Fruit fly (Drosophila melanogaster): ENCODE measurements around the gene Es2.

Gene Es2

DNA sequence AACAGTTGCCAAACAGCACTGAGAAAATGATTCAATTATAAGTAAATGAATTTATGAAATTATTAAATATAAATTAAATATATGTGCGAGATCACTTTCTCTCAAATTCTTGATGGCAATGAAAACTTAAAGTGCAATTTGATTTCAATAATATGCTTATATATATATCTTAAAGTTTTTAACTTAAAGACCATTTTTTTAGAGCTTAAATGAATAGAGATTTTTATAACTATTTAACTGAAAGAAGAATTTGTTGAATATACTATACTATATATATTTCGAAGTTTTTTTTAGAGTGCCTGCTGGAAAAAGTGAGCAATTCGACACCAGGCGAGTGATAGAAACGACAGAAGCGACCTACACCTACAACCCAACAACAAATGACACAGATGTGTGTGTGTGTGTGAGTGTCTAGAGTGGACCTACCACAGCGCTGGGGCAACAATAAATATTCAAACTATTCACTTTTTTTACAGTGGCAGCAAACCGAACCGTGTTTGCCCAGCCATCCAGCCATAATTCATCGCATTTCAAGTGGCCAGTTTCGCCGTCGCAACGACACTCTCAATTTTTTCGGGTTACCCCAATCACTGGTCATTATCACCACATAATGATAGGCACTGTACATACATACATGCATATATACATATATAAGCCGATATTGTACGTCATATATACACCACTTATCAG, 16.3 kb upstream of the Es2 start (continued):
- no peak for TF ChIP-seq CG5245 (GFP tag; optimal IDR thresholded peaks at IDR 0.05)
- no peak for TF ChIP-seq CG1792 (GFP tag; optimal IDR thresholded peaks at IDR 0.05)
- peak; percentile 86 for TF ChIP-seq CG10979 (tag; optimal IDR thresholded peaks at IDR 0.05)
- TF ChIP-seq CG16779 (GFP tag; IDR thresholded peaks at IDR 0.05), result peak; percentile 17; the same call in 1 of the 2 replicates
- TF ChIP-seq CG3281 (GFP tag; optimal IDR thresholded peaks at IDR 0.05), result peak; percentile 24
- peak; percentile 37 for TF ChIP-seq CG18599 (GFP tag; optimal IDR thresholded peaks at IDR 0.05)
- no peak for TF ChIP-seq ham (GFP tag; IDR thresholded peaks at IDR 0.05)
- no peak for TF ChIP-seq CG1529 (GFP tag; optimal IDR thresholded peaks at IDR 0.05)
- TF ChIP-seq zen (tag; optimal IDR thresholded peaks at IDR 0.05), result peak; percentile 73
- TF ChIP-seq Oli (tag; optimal IDR thresholded peaks at IDR 0.05), result peak; percentile 63
- no peak for TF ChIP-seq CG8478 (optimal IDR thresholded peaks at IDR 0.05)
- TF ChIP-seq ash1 (GFP tag; optimal IDR thresholded peaks at IDR 0.05), result no peak
- TF ChIP-seq dati (GFP tag; IDR thresholded peaks at IDR 0.05), result no peak
- TF ChIP-seq MBD-R2 (GFP tag; IDR thresholded peaks at IDR 0.05), result peak; percentile 22; the same call in 1 of the 2 replicates
- TF ChIP-seq CG30403 (GFP tag; optimal IDR thresholded peaks at IDR 0.05), result peak; percentile 36
- TF ChIP-seq bigmax (GFP tag; optimal IDR thresholded peaks at IDR 0.05), result no peak
- TF ChIP-seq Pdp1 (GFP tag; optimal IDR thresholded peaks at IDR 0.05), result peak in 1 of 2 experiments; percentile 11
- TF ChIP-seq CrebB (tag; optimal IDR thresholded peaks at IDR 0.05), result no peak
- peak; percentile 12; the same call in 1 of the 2 replicates for TF ChIP-seq slbo (GFP tag; IDR thresholded peaks at IDR 0.05)
- no peak for TF ChIP-seq pum (GFP tag; optimal IDR thresholded peaks at IDR 0.05)
- TF ChIP-seq trem (tag; optimal IDR thresholded peaks at IDR 0.05), result peak; percentile 74
- TF ChIP-seq tap (tag; optimal IDR thresholded peaks at IDR 0.05), result peak; percentile 36
- TF ChIP-seq ro (GFP tag; IDR thresholded peaks at IDR 0.05), result peak; percentile 14; the same call in 1 of the 2 replicates
- peak; percentile 40; the same call in 1 of the 2 replicates for TF ChIP-seq CG32772 (GFP tag; IDR thresholded peaks at IDR 0.05)
- TF ChIP-seq CG7987 (GFP tag; optimal IDR thresholded peaks at IDR 0.05), result no peak
- TF ChIP-seq phol (tag; optimal IDR thresholded peaks at IDR 0.05), result peak; percentile 85
- peak; percentile 75 for TF ChIP-seq dmrt99B (tag; optimal IDR thresholded peaks at IDR 0.05)
- peak; percentile 20 for TF ChIP-seq sd (tag; optimal IDR thresholded peaks at IDR 0.05)
- TF ChIP-seq repo (GFP tag; optimal IDR thresholded peaks at IDR 0.05), result no peak
- TF ChIP-seq Mrtf (GFP tag; IDR thresholded peaks at IDR 0.05), result no peak
- TF ChIP-seq ab (GFP tag; optimal IDR thresholded peaks at IDR 0.05), result no peak
- TF ChIP-seq CG7745 (tag; optimal IDR thresholded peaks at IDR 0.05), result no peak
- TF ChIP-seq pho (GFP tag; optimal IDR thresholded peaks at IDR 0.05), result no peak
- no peak for TF ChIP-seq Adf1 (GFP tag; IDR thresholded peaks at IDR 0.05)
- TF ChIP-seq CG6791 (GFP tag; IDR thresholded peaks at IDR 0.05; ENCODE audit: partially characterized antibody), result no peak
- TF ChIP-seq run (tag; optimal IDR thresholded peaks at IDR 0.05), result no peak
- TF ChIP-seq ato (GFP tag; IDR thresholded peaks at IDR 0.05; ENCODE audit: partially characterized antibody), result no peak
- TF ChIP-seq MTF-1 (GFP tag; optimal IDR thresholded peaks at IDR 0.05; ENCODE audit: borderline replicate concordance), result no peak
- peak; percentile 48 for TF ChIP-seq CG12769 (tag; optimal IDR thresholded peaks at IDR 0.05)
- no peak for TF ChIP-seq CG12744 (GFP tag; optimal IDR thresholded peaks at IDR 0.05)
- no peak for TF ChIP-seq lbe (GFP tag; optimal IDR thresholded peaks at IDR 0.05)
- no peak for TF ChIP-seq CG2129 (GFP tag; IDR thresholded peaks at IDR 0.05; ENCODE audit: partially characterized antibody)
- no peak for TF ChIP-seq onecut (GFP tag; IDR thresholded peaks at IDR 0.05)
- TF ChIP-seq CG2120 (GFP tag; optimal IDR thresholded peaks at IDR 0.05), result peak; percentile 37
- no peak for TF ChIP-seq Dek (tag; optimal IDR thresholded peaks at IDR 0.05)
- TF ChIP-seq CG11085 (GFP tag; IDR thresholded peaks at IDR 0.05), result no peak
- no peak for TF ChIP-seq CG4328 (GFP tag; optimal IDR thresholded peaks at IDR 0.05)
- TF ChIP-seq CG7372 (GFP tag; IDR thresholded peaks at IDR 0.05), result 0 out of 2 replicates have a peak, but pooled peaks have one; percentile 8
- TF ChIP-seq Mes4 (GFP tag; optimal IDR thresholded peaks at IDR 0.05), result no peak
- no peak for TF ChIP-seq NK7.1 (GFP tag; optimal IDR thresholded peaks at IDR 0.05)
